Fruit fly (Drosophila melanogaster) whole organism, pupa: ENCODE data around the gene CG44437.

Source experiments
- CG14655 ChIP-seq: fragments of 200-800 bp; sonication (Bioruptor generic); optimal IDR thresholded peaks from 3 replicates; lab custom pipeline; 2017; ENCODE audit warnings: mild to moderate bottlenecking, missing biosample characterization, missing genetic modification reagents, missing genetic modification characterization
- CG15710 ChIP-seq: fragments of 200-800 bp; sonication (Bioruptor generic); optimal IDR thresholded peaks from 2 replicates; lab custom pipeline; 2018; ENCODE audit warnings: missing biosample characterization, mild to moderate bottlenecking, missing genetic modification characterization, moderate library complexity
- CG17806 ChIP-seq: fragments of 200-800 bp; sonication (Bioruptor generic); optimal IDR thresholded peaks from 2 replicates; lab custom pipeline; 2018; ENCODE audit warnings: missing biosample characterization, mild to moderate bottlenecking, missing genetic modification characterization, moderate library complexity
- CG32121 ChIP-seq: fragments of 200-800 bp; sonication (Bioruptor generic); IDR thresholded peaks from 2 replicates; pipeline ENCODE4 v1.3.6; 2022; ENCODE audit warnings: missing biosample characterization, missing genetic modification characterization
- CG9948 ChIP-seq: fragments of 200-800 bp; sonication (Bioruptor generic); optimal IDR thresholded peaks from 2 replicates; lab custom pipeline; 2018; ENCODE audit warnings: missing biosample characterization, mild to moderate bottlenecking, missing genetic modification characterization, moderate library complexity
- D1 ChIP-seq: fragments of 200-800 bp; sonication (Bioruptor generic); optimal IDR thresholded peaks from 2 replicates; lab custom pipeline; 2018; ENCODE audit warnings: missing biosample characterization, mild to moderate bottlenecking, missing genetic modification characterization, moderate library complexity
- EcR ChIP-seq: fragments of 200-800 bp; sonication (Bioruptor generic); optimal IDR thresholded peaks from 3 replicates; lab custom pipeline; 2019; ENCODE audit warnings: missing biosample characterization, missing genetic modification characterization, mild to moderate bottlenecking, moderate library complexity, missing genetic modification reagents
- Ets98B ChIP-seq: fragments of 200-800 bp; sonication (Bioruptor generic); IDR thresholded peaks from 2 replicates; pipeline ENCODE4 v1.3.6; 2022; ENCODE audit warnings: missing biosample characterization, missing genetic modification characterization
- Pif1A ChIP-seq: fragments of 200-800 bp; sonication (Bioruptor generic); optimal IDR thresholded peaks from 3 replicates; lab custom pipeline; 2016; ENCODE audit warnings: missing biosample characterization, missing genetic modification characterization
- gl ChIP-seq: fragments of 200-800 bp; sonication (Bioruptor generic); optimal IDR thresholded peaks from 2 replicates; lab custom pipeline; 2018; ENCODE audit warnings: missing biosample characterization, mild to moderate bottlenecking, missing genetic modification characterization

DNA sequence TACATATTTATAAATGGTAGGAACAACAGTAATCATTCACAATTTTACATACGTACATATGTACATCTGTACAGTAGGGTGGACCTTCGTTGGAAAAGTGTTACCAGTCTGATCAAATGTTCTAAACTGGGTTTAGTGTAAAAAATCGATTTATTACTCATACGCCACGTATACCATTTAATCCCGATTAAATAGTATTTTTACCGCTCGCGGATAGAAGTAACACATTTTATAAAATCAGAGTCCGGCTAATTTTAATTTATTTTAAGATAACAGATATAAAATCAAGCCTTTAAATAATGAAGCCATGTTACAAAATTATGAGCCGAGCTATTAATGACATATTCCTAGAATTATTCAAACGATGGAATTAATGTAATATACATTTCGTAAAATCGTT is 18.4 kb upstream of the CG44437 start:
- no peak for TF ChIP-seq CG14655 (GFP tag; lab: Kevin White, UChicago)
- no peak for TF ChIP-seq CG17806 (tag; lab: Kevin White, UChicago)
- TF ChIP-seq Pif1A (GFP tag; lab: Kevin White, UChicago): no peak
- TF ChIP-seq EcR (GFP tag; lab: Kevin White, UChicago): no peak
- TF ChIP-seq D1: no peak
- no peak for TF ChIP-seq CG32121
- TF ChIP-seq Ets98B (GFP tag; lab: Robert Waterston, UW): no peak
- no peak for TF ChIP-seq CG15710 (tag; lab: Kevin White, UChicago)
- no peak for TF ChIP-seq CG9948 (tag; lab: Kevin White, UChicago)
- TF ChIP-seq gl (tag; lab: Kevin White, UChicago): no peak
